Worm (Caenorhabditis elegans) whole organism, late embryonic: ENCODE measurements around the gene let-858.

ENCODE experiments used
- C08G9.2 ChIP-seq: sonication (generic microtip); optimal IDR thresholded peaks from 2 replicates; lab custom pipeline; 2016; ENCODE audit warnings: mild to moderate bottlenecking, missing genetic modification characterization, moderate library complexity, missing compliant biosample characterization
- C38D4.7 ChIP-seq: fragments of 200-800 bp; sonication (Bioruptor generic); optimal IDR thresholded peaks from 2 replicates; lab custom pipeline; 2018; ENCODE audit warnings: mild to moderate bottlenecking, missing genetic modification characterization, moderate library complexity, missing compliant biosample characterization
- K02D7.2 ChIP-seq: sonication (generic microtip); optimal IDR thresholded peaks from 2 replicates; lab custom pipeline; 2017; ENCODE audit warnings: mild to moderate bottlenecking, missing genetic modification characterization, missing compliant biosample characterization
- ahr-1 ChIP-seq: sonication (generic microtip); optimal IDR thresholded peaks from 2 replicates; lab custom pipeline; 2016; ENCODE audit warnings: missing genetic modification characterization, missing compliant biosample characterization
- ama-1 ChIP-seq: fragments of 150-350 bp; optimal IDR thresholded peaks from 2 replicates; lab custom pipeline; 2014
- ceh-14 ChIP-seq: sonication (generic microtip); optimal IDR thresholded peaks from 2 replicates; lab custom pipeline; 2016; ENCODE audit warnings: missing genotype, missing genetic modification characterization, missing compliant biosample characterization
- ceh-31 ChIP-seq: sonication (generic microtip); optimal IDR thresholded peaks from 2 replicates; lab custom pipeline; 2016; ENCODE audit warnings: missing genetic modification characterization, missing compliant biosample characterization
- ceh-34 ChIP-seq: sonication (generic microtip); optimal IDR thresholded peaks from 2 replicates; lab custom pipeline; 2016; ENCODE audit warnings: mild to moderate bottlenecking, missing genetic modification characterization, missing compliant biosample characterization
- ceh-48 ChIP-seq: sonication (generic microtip); optimal IDR thresholded peaks from 2 replicates; lab custom pipeline; 2016; ENCODE audit warnings: missing genetic modification characterization, inconsistent platforms, missing compliant biosample characterization
- ceh-6 ChIP-seq: fragments of 200-800 bp; sonication (Bioruptor generic); optimal IDR thresholded peaks from 2 replicates; lab custom pipeline; 2018; ENCODE audit warnings: mild to moderate bottlenecking, missing genetic modification characterization, missing compliant biosample characterization
- ceh-9 ChIP-seq: sonication (generic microtip); optimal IDR thresholded peaks from 2 replicates; lab custom pipeline; 2016; ENCODE audit warnings: mild to moderate bottlenecking, missing genetic modification characterization, inconsistent platforms, missing compliant biosample characterization
- dve-1 ChIP-seq: sonication (generic microtip); optimal IDR thresholded peaks from 2 replicates; lab custom pipeline; 2017; ENCODE audit warnings: antibody characterized with exemption, mild to moderate bottlenecking, missing genetic modification characterization, missing compliant biosample characterization
- elt-2 ChIP-seq: sonication (generic microtip); optimal IDR thresholded peaks from 2 replicates; lab custom pipeline; 2016; ENCODE audit warnings: missing genetic modification reagents, missing genetic modification characterization, missing compliant biosample characterization
- fkh-6 ChIP-seq: sonication (generic microtip); optimal IDR thresholded peaks from 2 replicates; lab custom pipeline; 2016; ENCODE audit warnings: missing genetic modification characterization, missing compliant biosample characterization
- gmeb-2 ChIP-seq: sonication (generic microtip); optimal IDR thresholded peaks from 2 replicates; lab custom pipeline; 2016; ENCODE audit warnings: missing genetic modification characterization, inconsistent platforms, missing compliant biosample characterization
- hlh-15 ChIP-seq: sonication (generic microtip); optimal IDR thresholded peaks from 2 replicates; lab custom pipeline; 2016; ENCODE audit warnings: missing genetic modification characterization, missing compliant biosample characterization
- hlh-6 ChIP-seq: sonication (generic microtip); optimal IDR thresholded peaks from 2 replicates; lab custom pipeline; 2016; ENCODE audit warnings: missing genotype, missing genetic modification characterization, missing compliant biosample characterization
- nfya-1 ChIP-seq: sonication (generic microtip); optimal IDR thresholded peaks from 2 replicates; lab custom pipeline; 2017; ENCODE audit warnings: missing genetic modification characterization, mild to moderate bottlenecking, missing compliant biosample characterization, antibody characterized with exemption, moderate library complexity
- npax-4 ChIP-seq: sonication (generic microtip); optimal IDR thresholded peaks from 2 replicates; lab custom pipeline; 2016; ENCODE audit warnings: missing genetic modification characterization, missing compliant biosample characterization
- odd-2 ChIP-seq: sonication (generic microtip); optimal IDR thresholded peaks from 2 replicates; lab custom pipeline; 2017; ENCODE audit warnings: antibody characterized with exemption, mild to moderate bottlenecking, missing genetic modification characterization, missing compliant biosample characterization
- pag-3 ChIP-seq: sonication (generic microtip); optimal IDR thresholded peaks from 2 replicates; lab custom pipeline; 2016; ENCODE audit warnings: missing compliant biosample characterization, missing genetic modification characterization, borderline replicate concordance
- pat-9 ChIP-seq: fragments of 200-800 bp; sonication (Bioruptor generic); optimal IDR thresholded peaks from 2 replicates; lab custom pipeline; 2018; ENCODE audit warnings: mild to moderate bottlenecking, missing genetic modification characterization, moderate library complexity, missing compliant biosample characterization
- pax-1 ChIP-seq: fragments of 150-350 bp; optimal IDR thresholded peaks from 2 replicates; lab custom pipeline; 2014; ENCODE audit warnings: missing biosample characterization, missing genetic modification characterization
- pha-2 ChIP-seq: sonication (generic microtip); optimal IDR thresholded peaks from 2 replicates; lab custom pipeline; 2017; ENCODE audit warnings: mild to moderate bottlenecking, missing genetic modification characterization, missing compliant biosample characterization
- sdc-2 ChIP-seq: sonication (generic microtip); optimal IDR thresholded peaks from 2 replicates; lab custom pipeline; 2016; ENCODE audit warnings: missing genotype, missing genetic modification characterization, missing compliant biosample characterization
- sox-4 ChIP-seq: sonication (generic microtip); optimal IDR thresholded peaks from 2 replicates; lab custom pipeline; 2017; ENCODE audit warnings: mild to moderate bottlenecking, missing genetic modification characterization, inconsistent platforms, missing compliant biosample characterization
- tbx-2 ChIP-seq: sonication (generic microtip); optimal IDR thresholded peaks from 2 replicates; lab custom pipeline; 2016; ENCODE audit warnings: missing genetic modification characterization, missing compliant biosample characterization
- tbx-7 ChIP-seq: sonication (generic microtip); optimal IDR thresholded peaks from 2 replicates; lab custom pipeline; 2016; ENCODE audit warnings: missing genotype, missing genetic modification characterization, missing compliant biosample characterization
- unc-3 ChIP-seq, 2 experiments: fragments of 200-800 bp in 1 of 2; sonication (Bioruptor generic) in 1 of 2; sonication (generic microtip) in 1 of 2; conservative IDR thresholded peaks in 1 of 2; optimal IDR thresholded peaks in 1 of 2; 2 replicates each; pipeline versions ENCODE4 v1.3.6 to Lab custom; 2016 to 2022; ENCODE audit warnings: missing compliant biosample characterization in 2 of 2, missing genetic modification characterization in 2 of 2, missing genetic modification reagents in 1 of 2
- unc-42 ChIP-seq: sonication (generic microtip); optimal IDR thresholded peaks from 2 replicates; lab custom pipeline; 2016; ENCODE audit warnings: missing genotype, missing genetic modification characterization, missing compliant biosample characterization
- unc-86 ChIP-seq: sonication (generic microtip); optimal IDR thresholded peaks from 2 replicates; lab custom pipeline; 2016; ENCODE audit warnings: missing genetic modification characterization, missing compliant biosample characterization
- zip-5 ChIP-seq: sonication (generic microtip); optimal IDR thresholded peaks from 2 replicates; lab custom pipeline; 2016; ENCODE audit warnings: missing genetic modification characterization, missing compliant biosample characterization
- ztf-16 ChIP-seq: sonication (generic microtip); optimal IDR thresholded peaks from 2 replicates; lab custom pipeline; 2017; ENCODE audit warnings: missing genetic modification characterization, missing compliant biosample characterization

The let-858 gene

DNA sequence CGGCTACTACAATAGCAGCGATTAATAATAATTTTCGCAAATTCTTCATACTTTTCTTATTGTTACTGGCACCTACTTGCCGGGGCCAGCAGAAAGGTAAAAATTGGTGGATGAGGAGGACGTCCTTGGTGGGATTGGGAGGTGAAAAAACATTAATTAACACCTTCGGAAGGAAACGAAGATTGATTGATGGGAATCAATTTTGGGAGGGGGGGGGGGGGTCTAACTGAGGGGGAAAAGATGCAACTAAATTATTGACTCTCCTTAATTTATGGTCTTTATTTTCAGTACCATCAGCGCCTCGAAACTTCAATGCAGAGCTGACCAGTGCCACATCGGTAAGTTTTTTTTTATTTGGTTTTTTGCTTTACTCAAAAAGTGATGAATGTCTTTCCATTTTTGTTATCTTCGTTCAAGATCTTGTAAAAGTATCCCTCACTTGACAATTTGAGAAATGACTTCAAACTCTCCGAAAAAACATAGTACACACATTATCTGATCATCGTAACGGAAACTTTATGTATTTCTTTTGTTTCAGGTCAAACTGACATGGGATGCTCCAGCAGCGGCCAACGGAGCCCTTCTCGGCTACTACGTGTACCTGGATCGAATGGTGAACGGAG lies 28.5 kb upstream of the let-858 start:
- no peak for TF ChIP-seq fkh-6
- TF ChIP-seq ceh-48 (tag; lab: Kevin White, UChicago): no peak
- no peak for TF ChIP-seq ceh-31 (tag; lab: Kevin White, UChicago)
- no peak for TF ChIP-seq ztf-16 (tag; lab: Kevin White, UChicago)
- no peak for TF ChIP-seq elt-2 (tag; lab: Kevin White, UChicago)
- no peak for TF ChIP-seq tbx-7 (tag; lab: Kevin White, UChicago)
- TF ChIP-seq pag-3: no peak
- TF ChIP-seq pha-2 (tag; lab: Kevin White, UChicago): no peak
- no peak for TF ChIP-seq ama-1 (lab: Kevin White, UChicago)
- TF ChIP-seq C38D4.7 (GFP tag; lab: Kevin White, UChicago): no peak

DNA sequence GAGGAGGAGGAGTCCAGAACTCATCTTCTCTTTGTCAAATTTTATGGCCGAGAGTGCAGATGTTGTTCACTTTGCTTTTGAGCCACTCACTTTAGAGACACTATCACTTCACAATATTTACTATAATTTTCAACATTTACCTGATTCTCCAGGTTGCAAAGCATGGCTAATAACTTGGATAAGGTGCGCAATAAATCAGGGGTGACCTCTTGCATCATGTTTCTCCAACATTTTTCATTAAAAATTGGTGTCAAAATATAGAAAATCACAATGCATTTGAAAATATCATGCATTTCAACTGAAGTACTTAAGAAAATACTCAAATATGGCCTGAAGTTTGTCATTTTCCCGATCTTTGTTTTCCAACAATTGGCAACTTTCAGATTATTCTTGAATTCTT lies 26.6 kb upstream of the let-858 start:
- TF ChIP-seq pax-1 (tag; lab: Kevin White, UChicago) (no peak), zip-5 (tag; lab: Kevin White, UChicago) (no peak), pha-2 (tag; lab: Kevin White, UChicago) (no peak), unc-3 (GFP tag; conservative IDR thresholded peaks at IDR 0.05; lab: Robert Waterston, UW) (no peak), unc-3 (tag; optimal IDR thresholded peaks at IDR 0.05; lab: Kevin White, UChicago) (no peak), sdc-2 (tag; lab: Kevin White, UChicago) (no peak), ceh-6 (no peak), dve-1 (no peak), unc-86 (no peak)

DNA sequence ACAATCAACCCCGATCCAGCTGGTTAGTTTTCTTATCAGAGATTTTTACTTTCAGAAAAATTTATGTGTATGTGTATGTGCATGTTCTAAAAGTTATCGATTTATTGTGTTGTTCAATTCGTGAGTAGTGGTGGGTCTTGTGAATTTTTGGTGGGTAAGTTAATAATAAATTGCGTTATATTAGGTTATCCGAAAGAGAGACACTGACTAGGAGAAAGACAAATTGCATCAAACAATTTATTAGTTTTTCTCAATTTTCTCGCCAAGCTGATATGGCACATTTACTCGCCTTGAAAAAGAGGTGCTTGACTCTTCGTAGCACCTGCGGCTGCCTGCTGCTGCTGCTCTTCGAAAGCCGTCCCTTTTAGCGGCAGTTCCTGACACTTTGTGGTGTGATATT lies 23.1 kb upstream of the let-858 start:
- peak; percentile 90 for TF ChIP-seq unc-42 (tag; lab: Kevin White, UChicago)
- no peak for TF ChIP-seq nfya-1 (tag; lab: Kevin White, UChicago)
- TF ChIP-seq hlh-6 (tag; lab: Kevin White, UChicago): no peak
- TF ChIP-seq ceh-31 (tag; lab: Kevin White, UChicago): no peak
- TF ChIP-seq npax-4 (tag; lab: Kevin White, UChicago): no peak

DNA sequence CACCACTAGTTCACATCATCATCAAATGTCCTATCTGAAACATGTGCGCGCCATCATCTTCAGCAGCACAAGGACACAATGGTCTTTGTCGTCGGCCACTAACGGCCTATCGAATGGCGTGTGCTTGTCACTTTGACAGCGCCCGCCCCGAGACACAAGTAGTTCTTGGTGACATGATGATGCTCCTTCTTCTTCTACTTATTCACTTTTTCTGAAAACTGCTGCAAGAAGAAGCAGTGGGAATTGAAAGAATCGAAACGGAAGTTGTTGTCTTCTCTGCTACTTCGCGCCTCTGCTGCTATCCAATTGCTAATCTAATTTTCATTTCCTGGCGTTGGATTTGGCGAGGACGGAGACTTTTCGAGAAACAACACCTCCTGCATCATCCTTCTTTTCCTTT lies 17.8 kb upstream of the let-858 start:
- no peak for TF ChIP-seq ahr-1 (tag; lab: Kevin White, UChicago)
- no peak for TF ChIP-seq ceh-9
- no peak for TF ChIP-seq hlh-15 (tag; lab: Kevin White, UChicago)
- TF ChIP-seq sox-4 (tag; lab: Kevin White, UChicago): no peak
- TF ChIP-seq ceh-14 (tag; lab: Kevin White, UChicago): no peak
- no peak for TF ChIP-seq ceh-34 (tag; lab: Kevin White, UChicago)
- no peak for TF ChIP-seq odd-2 (tag; lab: Kevin White, UChicago)
- no peak for TF ChIP-seq C08G9.2 (tag; lab: Kevin White, UChicago)
- TF ChIP-seq, all 69 proteins: peak for 0

DNA sequence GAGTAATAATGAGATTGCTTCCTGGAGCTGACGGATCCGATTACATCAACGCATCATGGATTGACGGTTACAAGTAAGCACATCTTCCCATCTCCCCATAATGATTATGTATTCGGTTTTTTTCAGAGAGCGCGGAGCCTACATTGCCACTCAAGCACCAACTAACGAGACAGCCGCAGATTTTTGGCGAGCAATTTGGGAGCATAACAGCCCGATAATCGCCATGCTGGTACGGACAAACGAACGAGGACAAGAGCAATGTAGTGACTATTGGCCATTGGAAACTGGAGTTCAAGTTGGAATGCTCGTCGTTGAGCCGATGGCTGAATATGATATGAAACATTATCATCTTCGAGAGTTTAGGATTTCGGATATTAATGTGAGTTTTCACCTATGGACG lies 11.3 kb upstream of the let-858 start:
- TF ChIP-seq tbx-2 (tag; lab: Kevin White, UChicago): no peak
- TF ChIP-seq pat-9: no peak
- TF ChIP-seq K02D7.2 (tag; lab: Kevin White, UChicago): no peak
- TF ChIP-seq gmeb-2 (tag; lab: Kevin White, UChicago): no peak
- no peak for TF ChIP-seq unc-3 (GFP tag; conservative IDR thresholded peaks at IDR 0.05; lab: Robert Waterston, UW)
- no peak for TF ChIP-seq unc-3 (tag; optimal IDR thresholded peaks at IDR 0.05; lab: Kevin White, UChicago)
